Fruit fly (Drosophila melanogaster): ENCODE results near the gene CG43401.

- TF ChIP-seq CG8478 (optimal IDR thresholded peaks at IDR 0.05): no peak
- no peak for TF ChIP-seq CTCF (optimal IDR thresholded peaks at IDR 0.05)
These were observed 21.6 kb downstream of the CG43401 start for dm6 chr2L:1449718-1450441.

All from S2 (cell line).